Worm (Caenorhabditis elegans) whole organism, L4 larva: ENCODE data around the gene fbxb-3.
A peak's percentile ranks its signal among the peaks of the same experiment; 100 is the strongest.

Experiments
- D1046.2 ChIP-seq: fragments of 200-800 bp; sonication (Bioruptor generic); IDR thresholded peaks from 2 replicates; pipeline ENCODE4 v1.3.6; 2022; ENCODE audit warnings: missing genetic modification characterization, missing compliant biosample characterization
- F10B5.3 ChIP-seq: sonication (generic microtip); optimal IDR thresholded peaks from 2 replicates; lab custom pipeline; 2016; ENCODE audit warnings: mild to moderate bottlenecking, missing genetic modification characterization, missing compliant biosample characterization
- F37D6.2 ChIP-seq: sonication (generic microtip); optimal IDR thresholded peaks from 2 replicates; lab custom pipeline; 2016; ENCODE audit warnings: mild to moderate bottlenecking, missing genetic modification characterization, missing compliant biosample characterization
- R02D3.7 ChIP-seq: fragments of 150-350 bp; sonication (generic microtip); optimal IDR thresholded peaks from 3 replicates; lab custom pipeline; 2014; ENCODE audit warnings: missing biosample characterization, missing genetic modification characterization
- T20F7.1 ChIP-seq: fragments of 200-800 bp; sonication (Bioruptor generic); optimal IDR thresholded peaks from 2 replicates; lab custom pipeline; 2018; ENCODE audit warnings: mild to moderate bottlenecking, missing genetic modification characterization, missing compliant biosample characterization
- Y48G9A.11 ChIP-seq: fragments of 200-800 bp; sonication (Bioruptor generic); IDR thresholded peaks from 2 replicates; pipeline ENCODE4 v1.3.6; 2022; ENCODE audit warnings: missing genetic modification reagents, missing genetic modification characterization, missing compliant biosample characterization
- Y5F2A.4 ChIP-seq: fragments of 200-800 bp; sonication (Bioruptor generic); optimal IDR thresholded peaks from 2 replicates; lab custom pipeline; 2018; ENCODE audit warnings: mild to moderate bottlenecking, missing genetic modification characterization, missing compliant biosample characterization
- ZK337.2 ChIP-seq: fragments of 200-800 bp; sonication (Bioruptor generic); IDR thresholded peaks from 2 replicates; pipeline ENCODE4 v1.3.6; 2022; ENCODE audit warnings: missing genetic modification reagents, missing genetic modification characterization, missing compliant biosample characterization
- aha-1 ChIP-seq: fragments of 150-350 bp; peaks from one replicate; lab custom pipeline; 2014; ENCODE audit warnings: missing biosample characterization, missing genetic modification characterization
- aly-2 ChIP-seq: sonication (generic microtip); optimal IDR thresholded peaks from 2 replicates; lab custom pipeline; 2018; ENCODE audit warnings: missing biosample characterization, missing genetic modification characterization
- arid-1 ChIP-seq: fragments of 200-800 bp; sonication (Bioruptor generic); conservative IDR thresholded peaks from 2 replicates; pipeline ENCODE4 v1.3.6; 2022; ENCODE audit warnings: missing genetic modification reagents, missing genetic modification characterization, missing compliant biosample characterization
- ceh-20 ChIP-seq: fragments of 200-800 bp; sonication (Bioruptor generic); IDR thresholded peaks from 2 replicates; pipeline ENCODE4 v1.3.6; 2022; ENCODE audit warnings: missing genetic modification reagents, missing genetic modification characterization, missing compliant biosample characterization
- ceh-28 ChIP-seq: fragments of 150-350 bp; optimal IDR thresholded peaks from 2 replicates; lab custom pipeline; 2014; ENCODE audit warnings: missing biosample characterization, missing genetic modification reagents, missing genetic modification characterization
- ceh-44 ChIP-seq: fragments of 200-800 bp; sonication (Bioruptor generic); IDR thresholded peaks from 2 replicates; pipeline ENCODE4 v1.3.6; 2022; ENCODE audit warnings: missing genetic modification reagents, missing genetic modification characterization, missing compliant biosample characterization
- ctbp-1 ChIP-seq: fragments of 200-800 bp; sonication (Bioruptor generic); IDR thresholded peaks from 2 replicates; pipeline ENCODE4 v1.3.6; 2022; ENCODE audit warnings: missing genetic modification reagents, missing genetic modification characterization, missing compliant biosample characterization
- daf-16 ChIP-seq, 3 experiments: sonication (generic microtip); optimal IDR thresholded peaks; 2 replicates each; lab custom pipeline; 2016 to 2017; ENCODE audit warnings: missing genetic modification characterization in 3 of 3, missing genetic modification reagents in 3 of 3, mild to moderate bottlenecking in 2 of 3, missing compliant biosample characterization in 2 of 3, missing biosample characterization in 1 of 3, moderate library complexity in 1 of 3
- dmd-6 ChIP-seq: fragments of 200-800 bp; sonication (Bioruptor generic); IDR thresholded peaks from 2 replicates; pipeline ENCODE4 v1.3.6; 2022; ENCODE audit warnings: missing genetic modification reagents, missing genetic modification characterization, missing compliant biosample characterization
- dmd-9 ChIP-seq: fragments of 200-800 bp; sonication (Bioruptor generic); IDR thresholded peaks from 2 replicates; pipeline ENCODE4 v1.3.6; 2022; ENCODE audit warnings: missing genetic modification reagents, missing genetic modification characterization, missing compliant biosample characterization
- dve-1 ChIP-seq: sonication (generic microtip); optimal IDR thresholded peaks from 2 replicates; lab custom pipeline; 2017; ENCODE audit warnings: antibody characterized with exemption, mild to moderate bottlenecking, missing genetic modification characterization, missing compliant biosample characterization; ENCODE audit not compliant: insufficient read depth
- gei-8 ChIP-seq: fragments of 200-800 bp; sonication (Bioruptor generic); optimal IDR thresholded peaks from 2 replicates; lab custom pipeline; 2018; ENCODE audit warnings: mild to moderate bottlenecking, missing genetic modification characterization, missing compliant biosample characterization
- hif-1 ChIP-seq, 2 experiments: sonication (generic microtip); optimal IDR thresholded peaks; 2 replicates each; lab custom pipeline; 2016 to 2017; ENCODE audit warnings: missing compliant biosample characterization in 2 of 2, missing genetic modification characterization in 2 of 2, missing genetic modification reagents in 2 of 2, missing genotype in 2 of 2, mild to moderate bottlenecking in 1 of 2
- hlh-11 ChIP-seq: fragments of 200-800 bp; sonication (Bioruptor generic); optimal IDR thresholded peaks from 2 replicates; lab custom pipeline; 2018; ENCODE audit warnings: mild to moderate bottlenecking, missing genetic modification characterization, missing compliant biosample characterization
- hlh-30 ChIP-seq: sonication (generic microtip); optimal IDR thresholded peaks from 2 replicates; lab custom pipeline; 2017; ENCODE audit warnings: antibody characterized with exemption, mild to moderate bottlenecking, missing genetic modification characterization, missing compliant biosample characterization; ENCODE audit not compliant: insufficient read depth
- hmg-1.1 ChIP-seq: fragments of 200-800 bp; sonication (Bioruptor generic); IDR thresholded peaks from 2 replicates; pipeline ENCODE4 v1.3.6; 2022; ENCODE audit warnings: missing genetic modification reagents, missing genetic modification characterization, missing compliant biosample characterization
- lim-7 ChIP-seq: fragments of 200-800 bp; sonication (Bioruptor generic); IDR thresholded peaks from 2 replicates; pipeline ENCODE4 v1.3.6; 2022; ENCODE audit warnings: missing genetic modification characterization, missing compliant biosample characterization
- lin-13 ChIP-seq: fragments of 150-350 bp; optimal IDR thresholded peaks from 2 replicates; lab custom pipeline; 2014; ENCODE audit warnings: missing biosample characterization, missing genetic modification reagents, missing genetic modification characterization
- lin-38 ChIP-seq: fragments of 200-800 bp; sonication (Bioruptor generic); IDR thresholded peaks from 2 replicates; pipeline ENCODE4 v1.3.6; 2022; ENCODE audit warnings: missing genetic modification reagents, missing genetic modification characterization, missing compliant biosample characterization
- lir-3 ChIP-seq: sonication (generic microtip); optimal IDR thresholded peaks from 2 replicates; lab custom pipeline; 2016; ENCODE audit warnings: mild to moderate bottlenecking, missing genetic modification characterization, missing compliant biosample characterization
- lsy-2 ChIP-seq, 2 experiments: fragments of 150-350 bp in 1 of 2; sonication (generic microtip) in 1 of 2; optimal IDR thresholded peaks; 2 replicates each; lab custom pipeline; 2014 to 2017; ENCODE audit warnings: missing biosample characterization in 2 of 2, missing genetic modification characterization in 2 of 2
- madf-5 ChIP-seq, 2 experiments: fragments of 200-800 bp; sonication (Bioruptor generic); IDR thresholded peaks; 2 replicates each; pipeline ENCODE4 v1.3.6; 2022; ENCODE audit warnings: missing compliant biosample characterization in 2 of 2, missing genetic modification characterization in 2 of 2
- mdl-1 ChIP-seq, 2 experiments: fragments of 150-350 bp in 1 of 2; sonication (generic microtip) in 1 of 2; optimal IDR thresholded peaks; 2 replicates each; lab custom pipeline; 2014 to 2017; ENCODE audit warnings: missing biosample characterization in 2 of 2, missing genetic modification characterization in 2 of 2
- mdt-29 ChIP-seq: fragments of 200-800 bp; sonication (Bioruptor generic); IDR thresholded peaks from 2 replicates; pipeline ENCODE4 v1.3.6; 2022; ENCODE audit warnings: missing genetic modification reagents, missing genetic modification characterization, missing compliant biosample characterization
- mep-1 ChIP-seq: fragments of 150-350 bp; sonication (generic microtip); optimal IDR thresholded peaks from 3 replicates; lab custom pipeline; 2014; ENCODE audit warnings: missing biosample characterization, missing genetic modification characterization
- mes-2 ChIP-seq: sonication (generic microtip); optimal IDR thresholded peaks from 2 replicates; lab custom pipeline; 2016; ENCODE audit warnings: missing genotype, mild to moderate bottlenecking, missing genetic modification characterization, missing compliant biosample characterization; ENCODE audit not compliant: poor library complexity, severe bottlenecking
- mxl-3 ChIP-seq: fragments of 200-800 bp; sonication (Bioruptor generic); optimal IDR thresholded peaks from 2 replicates; lab custom pipeline; 2018; ENCODE audit warnings: mild to moderate bottlenecking, missing genetic modification characterization, missing compliant biosample characterization
- nhr-237 ChIP-seq: sonication (generic microtip); optimal IDR thresholded peaks from 2 replicates; lab custom pipeline; 2017; ENCODE audit warnings: missing biosample characterization, missing genetic modification characterization
- nhr-28 ChIP-seq: fragments of 150-350 bp; optimal IDR thresholded peaks from 2 replicates; lab custom pipeline; 2014; ENCODE audit warnings: missing biosample characterization, missing genetic modification characterization
- nhr-41 ChIP-seq: fragments of 200-800 bp; sonication (Bioruptor generic); IDR thresholded peaks from 2 replicates; pipeline ENCODE4 v1.3.6; 2022; ENCODE audit warnings: missing genetic modification reagents, missing genetic modification characterization, missing compliant biosample characterization
- nhr-6 ChIP-seq: fragments of 150-350 bp; optimal IDR thresholded peaks from 2 replicates; lab custom pipeline; 2014; ENCODE audit warnings: missing biosample characterization, missing genetic modification characterization
- pha-4 ChIP-seq, 2 experiments: fragments of 150-350 bp in 1 of 2; fragments of 200-800 bp in 1 of 2; sonication (Bioruptor generic) in 1 of 2; IDR thresholded peaks in 1 of 2; optimal IDR thresholded peaks in 1 of 2; 2 replicates each; pipeline versions ENCODE4 v1.3.6 to Lab custom; 2014 to 2022; ENCODE audit warnings: missing genetic modification characterization in 2 of 2, missing genetic modification reagents in 2 of 2, missing biosample characterization in 1 of 2, missing compliant biosample characterization in 1 of 2
- pqm-1 ChIP-seq: sonication (generic microtip); optimal IDR thresholded peaks from 2 replicates; lab custom pipeline; 2017; ENCODE audit warnings: missing biosample characterization, missing genetic modification characterization
- rbr-2 ChIP-seq: sonication (generic microtip); optimal IDR thresholded peaks from 2 replicates; lab custom pipeline; 2016; ENCODE audit warnings: missing genotype, missing genetic modification characterization, missing compliant biosample characterization
- skn-1 ChIP-seq: fragments of 150-350 bp; optimal IDR thresholded peaks from 2 replicates; lab custom pipeline; 2014; ENCODE audit warnings: missing biosample characterization, missing genetic modification characterization
- snpc-1.2 ChIP-seq: fragments of 200-800 bp; sonication (Bioruptor generic); IDR thresholded peaks from 2 replicates; pipeline ENCODE4 v1.3.6; 2022; ENCODE audit warnings: missing genetic modification reagents, missing genetic modification characterization, missing compliant biosample characterization
- spr-1 ChIP-seq: sonication (generic microtip); optimal IDR thresholded peaks from 2 replicates; lab custom pipeline; 2016; ENCODE audit warnings: mild to moderate bottlenecking, missing genetic modification characterization, missing compliant biosample characterization
- unc-130 ChIP-seq: sonication (generic microtip); optimal IDR thresholded peaks from 2 replicates; lab custom pipeline; 2016; ENCODE audit warnings: missing genetic modification reagents, missing genetic modification characterization, missing compliant biosample characterization
- zag-1 ChIP-seq: fragments of 150-350 bp; optimal IDR thresholded peaks from 2 replicates; lab custom pipeline; 2014; ENCODE audit warnings: missing biosample characterization, missing genetic modification characterization
- zfp-3 ChIP-seq: fragments of 200-800 bp; sonication (Bioruptor generic); conservative IDR thresholded peaks from 2 replicates; pipeline ENCODE4 v1.3.6; 2022; ENCODE audit warnings: missing genetic modification reagents, missing genetic modification characterization, missing compliant biosample characterization

The fbxb-3 gene

ce11 chrIV:11813901-11814300 is 24.9 kb upstream of the fbxb-3 start, which contains the start of gene M117.1:
Gene M117.1 (plus strand): TSS chrIV:11814247.
- TF ChIP-seq lim-7 (GFP tag; lab: Robert Waterston, UW), result no peak
- TF ChIP-seq nhr-6, result no peak
- peak; percentile 82 for TF ChIP-seq aha-1
- peak; percentile 3 for TF ChIP-seq hlh-30
- no peak for TF ChIP-seq snpc-1.2 (GFP tag; lab: Robert Waterston, UW)
- TF ChIP-seq mes-2 (tag; lab: Kevin White, UChicago), result no peak
- no peak for TF ChIP-seq D1046.2 (GFP tag; lab: Robert Waterston, UW)
- TF ChIP-seq ceh-28 (tag; lab: Kevin White, UChicago), result no peak
- no peak for TF ChIP-seq ceh-20 (GFP tag; lab: Robert Waterston, UW)
- TF ChIP-seq mdt-29, result no peak
- TF ChIP-seq mxl-3 (GFP tag; lab: Kevin White, UChicago), result no peak
- TF ChIP-seq hmg-1.1 (GFP tag; lab: Robert Waterston, UW), result no peak; the same call in 1 of the 2 replicates
- no peak for TF ChIP-seq R02D3.7 (tag; lab: Kevin White, UChicago)
- no peak for TF ChIP-seq rbr-2 (tag; lab: Kevin White, UChicago)
- TF ChIP-seq mep-1 (tag; lab: Kevin White, UChicago), result no peak
- no peak for TF ChIP-seq nhr-237 (tag; lab: Kevin White, UChicago)
- TF ChIP-seq lin-38, result no peak
- no peak for TF ChIP-seq madf-5 (GFP tag; IDR thresholded peaks at IDR 0.05; lab: Robert Waterston, UW)
- no peak for TF ChIP-seq spr-1 (tag; lab: Kevin White, UChicago)
- TF ChIP-seq nhr-41 (GFP tag; lab: Robert Waterston, UW), result no peak
- peak in 1 of 2 experiments; percentile 49 for TF ChIP-seq mdl-1 (tag; optimal IDR thresholded peaks at IDR 0.05; lab: Kevin White, UChicago)
- no peak for TF ChIP-seq aly-2 (tag; lab: Kevin White, UChicago)
- peak in 1 of 2 experiments; percentile 7 for TF ChIP-seq hif-1 (tag; optimal IDR thresholded peaks at IDR 0.05; lab: Kevin White, UChicago)
- no peak for TF ChIP-seq Y48G9A.11 (GFP tag; lab: Robert Waterston, UW)
- no peak for TF ChIP-seq ceh-44
- no peak for TF ChIP-seq skn-1 (tag; lab: Kevin White, UChicago)
- TF ChIP-seq ZK337.2 (GFP tag; lab: Robert Waterston, UW), result no peak
- TF ChIP-seq pqm-1 (tag; lab: Kevin White, UChicago), result no peak
- no peak for TF ChIP-seq dmd-6 (GFP tag; lab: Robert Waterston, UW)
- TF ChIP-seq gei-8, result no peak
- no peak for TF ChIP-seq Y5F2A.4 (GFP tag; lab: Kevin White, UChicago)
- TF ChIP-seq daf-16 (GFP tag; optimal IDR thresholded peaks at IDR 0.05; lab: Kevin White, UChicago), result no peak
- no peak for TF ChIP-seq daf-16 (tag; optimal IDR thresholded peaks at IDR 0.05; lab: Kevin White, UChicago)
- TF ChIP-seq nhr-28 (tag; lab: Kevin White, UChicago), result peak; percentile 25
- no peak for TF ChIP-seq unc-130 (GFP tag; lab: Kevin White, UChicago)
- TF ChIP-seq zfp-3, result no peak
- no peak for TF ChIP-seq F10B5.3 (tag; lab: Kevin White, UChicago)

DNA sequence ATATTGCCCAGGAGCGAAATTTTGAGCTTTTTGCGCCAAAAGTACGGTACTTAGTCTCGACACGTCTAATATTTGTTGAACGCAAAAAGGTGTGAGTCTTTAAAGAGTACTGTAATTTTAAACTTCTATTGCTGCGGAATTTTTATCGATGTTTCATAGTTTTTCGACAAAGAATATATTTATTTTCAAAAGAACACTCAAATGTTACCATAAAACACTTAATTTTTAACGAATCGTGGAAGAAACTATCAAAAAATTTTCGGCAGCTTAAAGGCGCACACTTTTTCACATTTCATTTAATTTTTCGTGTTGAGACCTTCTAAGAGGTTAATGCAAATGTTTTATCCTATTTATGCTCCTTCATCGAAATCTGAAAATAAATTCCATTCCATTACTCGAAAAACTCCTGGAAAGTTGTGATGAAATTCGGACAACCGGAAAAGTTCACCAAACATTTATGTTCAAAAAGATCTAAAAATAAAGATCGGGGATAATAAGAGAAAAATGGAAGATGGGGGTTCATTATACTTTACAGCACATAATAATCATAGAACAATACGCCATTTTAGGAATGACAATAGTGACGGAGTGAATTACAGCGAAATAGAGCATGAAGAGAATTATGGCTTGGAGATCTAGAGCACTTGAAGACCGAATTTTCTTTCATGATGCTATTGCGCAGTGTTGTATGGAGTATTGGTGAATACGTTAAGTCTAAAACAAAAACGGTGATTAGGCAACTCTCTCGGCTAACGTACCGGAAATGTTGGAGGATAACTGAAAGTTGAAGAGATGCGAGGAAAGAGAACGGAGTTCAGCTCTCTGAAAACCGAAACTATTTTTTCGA is 18.5 kb upstream of the fbxb-3 start:
- peak; percentile 11 for TF ChIP-seq hlh-11 (tag; lab: Kevin White, UChicago)
- TF ChIP-seq pha-4 (GFP tag; IDR thresholded peaks at IDR 0.05; lab: Robert Waterston, UW), result peak; percentile 13; the same call in 1 of the 2 replicates
- TF ChIP-seq pha-4 (tag; optimal IDR thresholded peaks at IDR 0.05; lab: Kevin White, UChicago), result no peak
- TF ChIP-seq lir-3 (tag; lab: Kevin White, UChicago), result no peak
- TF ChIP-seq lsy-2 (tag; optimal IDR thresholded peaks at IDR 0.05; lab: Kevin White, UChicago), result peak in 1 of 2 experiments; percentile 2
- TF ChIP-seq lin-38, result peak; percentile 47
- peak; percentile 64 for TF ChIP-seq Y48G9A.11 (GFP tag; lab: Robert Waterston, UW)
- no peak for TF ChIP-seq zag-1
- TF ChIP-seq dmd-9 (GFP tag; lab: Robert Waterston, UW), result no peak
- peak; percentile 20 for TF ChIP-seq dve-1
- TF ChIP-seq arid-1, result peak; percentile 22; the same call in 1 of the 2 replicates
- TF ChIP-seq F37D6.2, result no peak
- 0 out of 2 replicates have a peak, but pooled peaks have one; percentile 33 for TF ChIP-seq ctbp-1 (GFP tag; lab: Robert Waterston, UW)
- peak; percentile 17 for TF ChIP-seq Y5F2A.4 (GFP tag; lab: Kevin White, UChicago)
- peak; percentile 39 for TF ChIP-seq T20F7.1 (GFP tag; lab: Kevin White, UChicago)
- peak; percentile 44 for TF ChIP-seq lin-13 (GFP tag; lab: Kevin White, UChicago)
